Worm (Caenorhabditis elegans): Measurements from ENCODE around the gene srlf-18.
A peak's percentile ranks its signal among the peaks of the same experiment; 100 is the strongest.

- no peak for TF ChIP-seq pha-4 (tag; optimal IDR thresholded peaks at IDR 0.05)
- peak; percentile 60 for TF ChIP-seq xnd-1 (tag; optimal IDR thresholded peaks at IDR 0.05)
- no peak for TF ChIP-seq ceh-27 (GFP tag; optimal IDR thresholded peaks at IDR 0.05)
- no peak for TF ChIP-seq mes-4 (tag; optimal IDR thresholded peaks at IDR 0.05)
- no peak for TF ChIP-seq ama-1 (optimal IDR thresholded peaks at IDR 0.05)
- no peak for TF ChIP-seq ama-1 (GFP tag; optimal IDR thresholded peaks at IDR 0.05)
- TF ChIP-seq aptf-3 (GFP tag; IDR thresholded peaks at IDR 0.05) = no peak
- no peak for TF ChIP-seq lin-40 (tag; optimal IDR thresholded peaks at IDR 0.05)
- no peak for TF ChIP-seq F10E7.11 (tag; optimal IDR thresholded peaks at IDR 0.05)
- TF ChIP-seq sptf-2 (GFP tag; optimal IDR thresholded peaks at IDR 0.05) = no peak
- no peak for TF ChIP-seq nhr-90 (tag; optimal IDR thresholded peaks at IDR 0.05)
Observed at ce11 chrIV:11083609-11084008, 17.7 kb downstream of the srlf-18 start, which contains the start of gene klc-1.
